Worm (Caenorhabditis elegans) whole organism, L4 larva: ENCODE measurements around the gene nas-17.

Experiments used
- D1046.2 ChIP-seq: fragments of 200-800 bp; sonication (Bioruptor generic); IDR thresholded peaks from 2 replicates; pipeline ENCODE4 v1.3.6; 2022; ENCODE audit warnings: missing genetic modification characterization, missing compliant biosample characterization
- F10B5.3 ChIP-seq: sonication (generic microtip); optimal IDR thresholded peaks from 2 replicates; lab custom pipeline; 2016; ENCODE audit warnings: mild to moderate bottlenecking, missing genetic modification characterization, missing compliant biosample characterization
- T26A8.4 ChIP-seq: fragments of 200-800 bp; sonication (Bioruptor generic); IDR thresholded peaks from 2 replicates; pipeline ENCODE4 v1.3.6; 2022; ENCODE audit warnings: missing genetic modification characterization, missing compliant biosample characterization
- Y105C5A.15 ChIP-seq: fragments of 200-800 bp; sonication (Bioruptor generic); IDR thresholded peaks from 2 replicates; pipeline ENCODE4 v1.3.6; 2022; ENCODE audit warnings: missing genetic modification characterization, missing compliant biosample characterization
- Y75B8A.6 ChIP-seq: fragments of 200-800 bp; sonication (Bioruptor generic); IDR thresholded peaks from 2 replicates; pipeline ENCODE4 v1.3.6; 2022; ENCODE audit warnings: missing genetic modification reagents, missing genetic modification characterization, missing compliant biosample characterization
- aha-1 ChIP-seq: fragments of 150-350 bp; peaks from one replicate; lab custom pipeline; 2014; ENCODE audit warnings: missing biosample characterization, missing genetic modification characterization
- aly-2 ChIP-seq: sonication (generic microtip); optimal IDR thresholded peaks from 2 replicates; lab custom pipeline; 2018; ENCODE audit warnings: missing biosample characterization, missing genetic modification characterization
- ceh-62 ChIP-seq: sonication (generic microtip); optimal IDR thresholded peaks from 2 replicates; lab custom pipeline; 2017; ENCODE audit warnings: missing biosample characterization, missing genetic modification characterization
- ces-1 ChIP-seq: fragments of 150-350 bp; sonication (generic microtip); optimal IDR thresholded peaks from 4 replicates; lab custom pipeline; 2014; ENCODE audit warnings: missing biosample characterization, missing genetic modification reagents, missing genetic modification characterization
- cey-2 ChIP-seq: sonication (generic microtip); optimal IDR thresholded peaks from 3 replicates; lab custom pipeline; 2017; ENCODE audit warnings: missing genetic modification characterization, mild to moderate bottlenecking, missing compliant biosample characterization, antibody characterized with exemption, borderline replicate concordance; ENCODE audit not compliant: insufficient read depth
- ctbp-1 ChIP-seq: fragments of 200-800 bp; sonication (Bioruptor generic); IDR thresholded peaks from 2 replicates; pipeline ENCODE4 v1.3.6; 2022; ENCODE audit warnings: missing genetic modification reagents, missing genetic modification characterization, missing compliant biosample characterization
- daf-16 ChIP-seq, 3 experiments: sonication (generic microtip); optimal IDR thresholded peaks; 2 replicates each; lab custom pipeline; 2016 to 2017; ENCODE audit warnings: missing genetic modification characterization in 3 of 3, missing genetic modification reagents in 3 of 3, mild to moderate bottlenecking in 2 of 3, missing compliant biosample characterization in 2 of 3, missing biosample characterization in 1 of 3, moderate library complexity in 1 of 3
- dmd-6 ChIP-seq: fragments of 200-800 bp; sonication (Bioruptor generic); IDR thresholded peaks from 2 replicates; pipeline ENCODE4 v1.3.6; 2022; ENCODE audit warnings: missing genetic modification reagents, missing genetic modification characterization, missing compliant biosample characterization
- dmd-8 ChIP-seq: fragments of 200-800 bp; sonication (Bioruptor generic); IDR thresholded peaks from 2 replicates; pipeline ENCODE4 v1.3.6; 2022; ENCODE audit warnings: missing genetic modification characterization, missing compliant biosample characterization
- egl-43 ChIP-seq: fragments of 200-800 bp; sonication (Bioruptor generic); IDR thresholded peaks from 2 replicates; pipeline ENCODE4 v1.3.6; 2022; ENCODE audit warnings: missing genetic modification reagents, missing genetic modification characterization, missing compliant biosample characterization
- fos-1 ChIP-seq: fragments of 150-350 bp; optimal IDR thresholded peaks from 2 replicates; lab custom pipeline; 2014; ENCODE audit warnings: missing biosample characterization, missing genetic modification characterization
- gei-8 ChIP-seq: fragments of 200-800 bp; sonication (Bioruptor generic); optimal IDR thresholded peaks from 2 replicates; lab custom pipeline; 2018; ENCODE audit warnings: mild to moderate bottlenecking, missing genetic modification characterization, missing compliant biosample characterization
- hlh-11 ChIP-seq: fragments of 200-800 bp; sonication (Bioruptor generic); optimal IDR thresholded peaks from 2 replicates; lab custom pipeline; 2018; ENCODE audit warnings: mild to moderate bottlenecking, missing genetic modification characterization, missing compliant biosample characterization
- hlh-30 ChIP-seq: sonication (generic microtip); optimal IDR thresholded peaks from 2 replicates; lab custom pipeline; 2017; ENCODE audit warnings: antibody characterized with exemption, mild to moderate bottlenecking, missing genetic modification characterization, missing compliant biosample characterization; ENCODE audit not compliant: insufficient read depth
- hmg-1.1 ChIP-seq: fragments of 200-800 bp; sonication (Bioruptor generic); IDR thresholded peaks from 2 replicates; pipeline ENCODE4 v1.3.6; 2022; ENCODE audit warnings: missing genetic modification reagents, missing genetic modification characterization, missing compliant biosample characterization
- jun-1 ChIP-seq: fragments of 150-350 bp; optimal IDR thresholded peaks from 2 replicates; lab custom pipeline; 2014; ENCODE audit warnings: missing biosample characterization, missing genetic modification reagents, missing genetic modification characterization
- lin-1 ChIP-seq: fragments of 200-800 bp; sonication (Bioruptor generic); IDR thresholded peaks from 2 replicates; pipeline ENCODE4 v1.3.6; 2022; ENCODE audit warnings: missing genetic modification reagents, missing genetic modification characterization, missing compliant biosample characterization
- lin-13 ChIP-seq: fragments of 150-350 bp; optimal IDR thresholded peaks from 2 replicates; lab custom pipeline; 2014; ENCODE audit warnings: missing biosample characterization, missing genetic modification reagents, missing genetic modification characterization
- lin-15B ChIP-seq: fragments of 150-350 bp; sonication (generic microtip); optimal IDR thresholded peaks from 3 replicates; lab custom pipeline; 2014; ENCODE audit warnings: missing biosample characterization, missing genetic modification characterization
- lin-39 ChIP-seq: fragments of 150-350 bp; optimal IDR thresholded peaks from 2 replicates; lab custom pipeline; 2014; ENCODE audit warnings: missing biosample characterization, missing genetic modification reagents, missing genetic modification characterization
- madf-5 ChIP-seq, 2 experiments: fragments of 200-800 bp; sonication (Bioruptor generic); IDR thresholded peaks; 2 replicates each; pipeline ENCODE4 v1.3.6; 2022; ENCODE audit warnings: missing compliant biosample characterization in 2 of 2, missing genetic modification characterization in 2 of 2
- mdt-29 ChIP-seq: fragments of 200-800 bp; sonication (Bioruptor generic); IDR thresholded peaks from 2 replicates; pipeline ENCODE4 v1.3.6; 2022; ENCODE audit warnings: missing genetic modification reagents, missing genetic modification characterization, missing compliant biosample characterization
- mxl-2 ChIP-seq: fragments of 200-800 bp; sonication (Bioruptor generic); conservative IDR thresholded peaks from 2 replicates; pipeline ENCODE4 v1.3.6; 2022; ENCODE audit warnings: missing genetic modification reagents, missing genetic modification characterization, missing compliant biosample characterization
- nhr-102 ChIP-seq: sonication (generic microtip); optimal IDR thresholded peaks from 2 replicates; lab custom pipeline; 2016; ENCODE audit warnings: mild to moderate bottlenecking, missing genetic modification characterization, moderate library complexity, missing compliant biosample characterization
- nhr-11 ChIP-seq: fragments of 150-350 bp; optimal IDR thresholded peaks from 2 replicates; lab custom pipeline; 2014; ENCODE audit warnings: missing biosample characterization, missing genetic modification characterization
- nhr-48 ChIP-seq: sonication (generic microtip); optimal IDR thresholded peaks from 2 replicates; lab custom pipeline; 2016; ENCODE audit warnings: mild to moderate bottlenecking, missing genetic modification characterization, missing compliant biosample characterization
- pqm-1 ChIP-seq: sonication (generic microtip); optimal IDR thresholded peaks from 2 replicates; lab custom pipeline; 2017; ENCODE audit warnings: missing biosample characterization, missing genetic modification characterization
- snpc-1.2 ChIP-seq: fragments of 200-800 bp; sonication (Bioruptor generic); IDR thresholded peaks from 2 replicates; pipeline ENCODE4 v1.3.6; 2022; ENCODE audit warnings: missing genetic modification reagents, missing genetic modification characterization, missing compliant biosample characterization
- spr-1 ChIP-seq: sonication (generic microtip); optimal IDR thresholded peaks from 2 replicates; lab custom pipeline; 2016; ENCODE audit warnings: mild to moderate bottlenecking, missing genetic modification characterization, missing compliant biosample characterization
- tag-97 ChIP-seq: fragments of 200-800 bp; sonication (Bioruptor generic); IDR thresholded peaks from 2 replicates; pipeline ENCODE4 v1.3.6; 2022; ENCODE audit warnings: missing genetic modification characterization, missing compliant biosample characterization
- tra-1 ChIP-seq: fragments of 200-800 bp; sonication (Bioruptor generic); IDR thresholded peaks from 2 replicates; pipeline ENCODE4 v1.3.6; 2022; ENCODE audit warnings: missing genetic modification reagents, missing genetic modification characterization, missing compliant biosample characterization
- unc-130 ChIP-seq: sonication (generic microtip); optimal IDR thresholded peaks from 2 replicates; lab custom pipeline; 2016; ENCODE audit warnings: missing genetic modification reagents, missing genetic modification characterization, missing compliant biosample characterization
- unc-62 ChIP-seq, 3 experiments: fragments of 150-350 bp in 1 of 3; sonication (generic microtip); optimal IDR thresholded peaks in 2 of 3; peaks in 1 of 3; 1 replicate in 1 of 3; 2 replicates in 2 of 3; lab custom pipeline; 2014 to 2017; ENCODE audit warnings: missing biosample characterization in 3 of 3, missing genetic modification characterization in 3 of 3, missing genetic modification reagents in 3 of 3, missing genotype in 1 of 3
- zag-1 ChIP-seq: fragments of 150-350 bp; optimal IDR thresholded peaks from 2 replicates; lab custom pipeline; 2014; ENCODE audit warnings: missing biosample characterization, missing genetic modification characterization
- zfp-2 ChIP-seq: sonication (generic microtip); optimal IDR thresholded peaks from 2 replicates; lab custom pipeline; 2016; ENCODE audit warnings: mild to moderate bottlenecking, missing genetic modification characterization, missing compliant biosample characterization
- zfp-3 ChIP-seq: fragments of 200-800 bp; sonication (Bioruptor generic); conservative IDR thresholded peaks from 2 replicates; pipeline ENCODE4 v1.3.6; 2022; ENCODE audit warnings: missing genetic modification reagents, missing genetic modification characterization, missing compliant biosample characterization
- zip-11 ChIP-seq: fragments of 200-800 bp; sonication (Bioruptor generic); IDR thresholded peaks from 2 replicates; pipeline ENCODE4 v1.3.6; 2022; ENCODE audit warnings: missing genetic modification characterization, missing compliant biosample characterization
- ztf-7 ChIP-seq: fragments of 150-350 bp; optimal IDR thresholded peaks from 2 replicates; lab custom pipeline; 2014; ENCODE audit warnings: missing biosample characterization, missing genetic modification characterization

The nas-17 gene

DNA sequence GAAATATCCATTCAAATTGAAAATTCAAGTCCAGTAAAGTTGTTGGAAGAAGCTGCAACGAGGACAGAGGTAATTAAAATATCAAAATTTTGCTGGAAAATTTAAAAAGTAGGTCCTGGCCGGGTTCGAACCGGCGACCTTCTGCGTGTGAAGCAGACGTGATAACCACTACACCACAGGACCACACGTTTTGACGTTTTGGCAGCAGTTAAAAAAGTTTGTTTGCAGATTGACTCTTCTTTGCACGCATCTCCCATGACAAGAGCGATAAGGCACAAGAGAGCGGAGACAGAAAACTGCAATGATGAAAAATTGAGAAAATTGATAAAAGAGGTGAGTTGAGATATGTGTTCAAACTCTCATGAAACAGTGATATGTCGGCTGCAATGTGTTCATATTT lies 13.4 kb downstream of the nas-17 start (continued):
- TF ChIP-seq hlh-30 (peak; percentile 69), nhr-48 (tag; lab: Kevin White, UChicago) (no peak), zag-1 (tag; lab: Kevin White, UChicago) (no peak), dmd-8 (GFP tag; lab: Robert Waterston, UW) (0 out of 2 replicates have a peak, but pooled peaks have one; percentile 57), tag-97 (no peak), snpc-1.2 (GFP tag; lab: Robert Waterston, UW) (peak; percentile 77; the same call in 1 of the 2 replicates), daf-16 (GFP tag; optimal IDR thresholded peaks at IDR 0.05; lab: Kevin White, UChicago) (peak in 1 of 2 experiments; percentile 53), daf-16 (tag; optimal IDR thresholded peaks at IDR 0.05; lab: Kevin White, UChicago) (no peak), lin-13 (GFP tag; lab: Kevin White, UChicago) (no peak), hlh-11 (peak; percentile 77), tra-1 (no peak), zfp-3 (GFP tag; lab: Robert Waterston, UW) (peak; percentile 70; the same call in 1 of the 2 replicates), aly-2 (tag; lab: Kevin White, UChicago) (no peak), F10B5.3 (tag; lab: Kevin White, UChicago) (no peak), madf-5 (GFP tag; IDR thresholded peaks at IDR 0.05; lab: Robert Waterston, UW) (no peak), mdt-29 (GFP tag; lab: Robert Waterston, UW) (no peak), lin-1 (GFP tag; lab: Robert Waterston, UW) (peak; percentile 42; the same call in 1 of the 2 replicates), unc-62 (GFP tag; optimal IDR thresholded peaks at IDR 0.05 in 1 of 2; lab: Kevin White, UChicago) (no peak), unc-62 (tag; optimal IDR thresholded peaks at IDR 0.05; lab: Kevin White, UChicago) (no peak), jun-1 (tag; lab: Kevin White, UChicago) (no peak), spr-1 (tag; lab: Kevin White, UChicago) (no peak), dmd-6 (GFP tag; lab: Robert Waterston, UW) (peak; percentile 82), nhr-102 (tag; lab: Kevin White, UChicago) (no peak), hmg-1.1 (GFP tag; lab: Robert Waterston, UW) (peak; percentile 71), Y75B8A.6 (GFP tag; lab: Robert Waterston, UW) (no peak), Y105C5A.15 (GFP tag; lab: Robert Waterston, UW) (no peak), nhr-11 (tag; lab: Kevin White, UChicago) (no peak), ztf-7 (tag; lab: Kevin White, UChicago) (no peak), aha-1 (tag; lab: Kevin White, UChicago) (no peak), zfp-2 (tag; lab: Kevin White, UChicago) (no peak), egl-43 (no peak; the same call in 1 of the 2 replicates), gei-8 (GFP tag; lab: Kevin White, UChicago) (peak; percentile 27), cey-2 (tag; lab: Kevin White, UChicago) (no peak), T26A8.4 (no peak; the same call in 1 of the 2 replicates)
- TF ChIP-seq, all 104 proteins: peak for 28

DNA sequence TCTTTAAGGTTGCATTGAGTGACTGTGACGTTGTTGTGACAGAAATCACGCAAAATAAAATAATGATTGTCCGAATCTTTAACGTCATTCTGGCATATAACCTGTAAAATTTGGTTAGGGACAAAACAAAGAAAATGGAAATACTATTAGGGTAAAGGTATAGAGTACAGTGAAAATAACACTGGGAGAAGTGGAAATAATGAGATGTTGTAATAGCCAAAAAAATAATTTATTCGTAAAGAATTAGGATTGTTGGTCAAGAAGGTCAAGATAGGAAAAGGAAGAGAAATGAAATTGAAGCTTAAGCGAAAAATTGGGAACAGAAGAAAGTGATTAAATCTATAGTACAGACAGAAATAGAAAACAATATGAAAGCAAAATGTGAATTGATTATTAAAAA lies 16.3 kb downstream of the nas-17 start, which contains the start of gene deg-3:
deg-3 (minus strand) TSS at position 101 of the 400 bp plus-strand sequence.
- TF ChIP-seq ctbp-1 (GFP tag; lab: Robert Waterston, UW), result no peak
- no peak for TF ChIP-seq mxl-2 (GFP tag; lab: Robert Waterston, UW)
- no peak for TF ChIP-seq D1046.2
- no peak for TF ChIP-seq jun-1 (tag; lab: Kevin White, UChicago)
- no peak for TF ChIP-seq ceh-62 (tag; lab: Kevin White, UChicago)
- TF ChIP-seq zip-11 (GFP tag; lab: Robert Waterston, UW), result no peak
- TF ChIP-seq fos-1 (tag; lab: Kevin White, UChicago), result no peak
- no peak for TF ChIP-seq unc-130
- no peak for TF ChIP-seq lin-15B (tag; lab: Kevin White, UChicago)
- no peak for TF ChIP-seq lin-39 (tag; lab: Kevin White, UChicago)
- no peak for TF ChIP-seq pqm-1 (tag; lab: Kevin White, UChicago)
- no peak for TF ChIP-seq ces-1
- TF ChIP-seq nhr-102 (tag; lab: Kevin White, UChicago), result no peak
